Worm (Caenorhabditis elegans) whole organism, late embryonic: ENCODE data around the gene K09E4.1.

ENCODE experiments used
- ahr-1 ChIP-seq: sonication (generic microtip); optimal IDR thresholded peaks from 2 replicates; lab custom pipeline; 2016; ENCODE audit warnings: missing genetic modification characterization, missing compliant biosample characterization
- ama-1 ChIP-seq: fragments of 150-350 bp; optimal IDR thresholded peaks from 2 replicates; lab custom pipeline; 2014
- ceh-2 ChIP-seq: sonication (generic microtip); optimal IDR thresholded peaks from 2 replicates; lab custom pipeline; 2016; ENCODE audit warnings: missing genotype, missing genetic modification characterization, missing compliant biosample characterization
- ceh-9 ChIP-seq: sonication (generic microtip); optimal IDR thresholded peaks from 2 replicates; lab custom pipeline; 2016; ENCODE audit warnings: mild to moderate bottlenecking, missing genetic modification characterization, inconsistent platforms, missing compliant biosample characterization
- elt-2 ChIP-seq: sonication (generic microtip); optimal IDR thresholded peaks from 2 replicates; lab custom pipeline; 2016; ENCODE audit warnings: missing genetic modification reagents, missing genetic modification characterization, missing compliant biosample characterization
- pat-9 ChIP-seq: fragments of 200-800 bp; sonication (Bioruptor generic); optimal IDR thresholded peaks from 2 replicates; lab custom pipeline; 2018; ENCODE audit warnings: mild to moderate bottlenecking, missing genetic modification characterization, moderate library complexity, missing compliant biosample characterization
- pros-1 ChIP-seq: fragments of 150-350 bp; optimal IDR thresholded peaks from 2 replicates; lab custom pipeline; 2014; ENCODE audit warnings: missing biosample characterization, missing genetic modification reagents, missing genetic modification characterization
- ztf-16 ChIP-seq: sonication (generic microtip); optimal IDR thresholded peaks from 2 replicates; lab custom pipeline; 2017; ENCODE audit warnings: missing genetic modification characterization, missing compliant biosample characterization

DNA sequence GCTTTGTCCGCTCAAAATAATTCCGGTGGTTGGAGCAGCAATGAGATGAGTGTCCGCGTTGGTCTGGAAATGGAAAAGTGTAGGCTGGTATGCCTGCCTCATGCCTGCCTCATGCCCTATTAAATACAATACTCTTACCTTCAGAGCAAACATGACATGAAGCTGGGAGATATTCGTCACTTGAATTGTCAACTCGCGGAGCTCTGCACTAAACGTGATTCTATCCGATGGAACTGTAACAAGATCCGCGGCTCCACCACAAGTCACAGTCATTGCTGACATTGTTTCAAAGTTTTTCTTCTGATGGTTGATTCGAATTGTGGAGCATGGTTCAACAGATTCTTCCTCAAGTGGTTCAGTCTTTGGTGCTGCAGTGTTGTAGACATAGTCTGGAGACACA is 35.5 kb downstream of the K09E4.1 start:
- no peak for TF ChIP-seq elt-2 (tag; lab: Kevin White, UChicago)
- TF ChIP-seq ahr-1 (tag; lab: Kevin White, UChicago): no peak
- TF ChIP-seq ceh-2 (tag; lab: Kevin White, UChicago): no peak
- no peak for TF ChIP-seq ama-1 (lab: Kevin White, UChicago)
- TF ChIP-seq ztf-16 (tag; lab: Kevin White, UChicago): no peak
- TF ChIP-seq pat-9 (tag; lab: Kevin White, UChicago): no peak
- TF ChIP-seq pros-1: no peak
- no peak for TF ChIP-seq ceh-9 (tag; lab: Kevin White, UChicago)
